Worm (Caenorhabditis elegans): ENCODE data around the gene wbp-11.

- TF ChIP-seq B0310.2 (tag; optimal IDR thresholded peaks at IDR 0.05) (no peak), hmg-4 (GFP tag; optimal IDR thresholded peaks at IDR 0.05) (no peak), hmbx-1 (tag; optimal IDR thresholded peaks at IDR 0.05) (no peak)
Observed at ce11 chrII:10197091-10197675, 24.5 kb downstream of the wbp-11 start, which contains the start of gene R05H5.3.

All from whole organism, early embryonic.